Worm (Caenorhabditis elegans): ENCODE measurements around the gene kvs-3.

ce11 chrV:9329245-9329979, 11.3 kb downstream of the kvs-3 start:
- TF ChIP-seq flt-1 (GFP tag; IDR thresholded peaks at IDR 0.05) (no peak), ztf-23 (GFP tag; IDR thresholded peaks at IDR 0.05) (no peak), tab-1 (GFP tag; IDR thresholded peaks at IDR 0.05) (no peak), ztf-29 (GFP tag; IDR thresholded peaks at IDR 0.05) (no peak)

All from whole organism, midembryonic.